Worm (Caenorhabditis elegans) whole organism, mixed stage, embryonic: ENCODE data around the gene Y37A1A.2.

Source experiments
- M03D4.4 ChIP-seq: sonication (generic microtip); optimal IDR thresholded peaks from 2 replicates; lab custom pipeline; 2017; ENCODE audit warnings: mild to moderate bottlenecking, missing genetic modification characterization, missing compliant biosample characterization
- ces-1 ChIP-seq: fragments of 150-350 bp; optimal IDR thresholded peaks from 2 replicates; lab custom pipeline; 2014; ENCODE audit warnings: missing biosample characterization, missing genetic modification reagents, missing genetic modification characterization
- flh-1 ChIP-seq: fragments of 200-800 bp; sonication (Bioruptor generic); optimal IDR thresholded peaks from 2 replicates; lab custom pipeline; 2018; ENCODE audit warnings: mild to moderate bottlenecking, missing genetic modification characterization, moderate library complexity, missing compliant biosample characterization
- hlh-1 ChIP-seq: fragments of 150-350 bp; optimal IDR thresholded peaks from 2 replicates; lab custom pipeline; 2014; ENCODE audit warnings: missing biosample characterization, missing genetic modification reagents, missing genetic modification characterization
- pha-4 ChIP-seq: fragments of 150-350 bp; optimal IDR thresholded peaks from 2 replicates; lab custom pipeline; 2018; ENCODE audit warnings: missing biosample characterization, missing genetic modification reagents, missing genetic modification characterization
- tbx-8 ChIP-seq: fragments of 200-800 bp; sonication (Bioruptor generic); optimal IDR thresholded peaks from 2 replicates; lab custom pipeline; 2018; ENCODE audit warnings: mild to moderate bottlenecking, missing genetic modification characterization, moderate library complexity, missing compliant biosample characterization
- ztf-11 ChIP-seq: fragments of 150-350 bp; optimal IDR thresholded peaks from 2 replicates; lab custom pipeline; 2014; ENCODE audit warnings: missing biosample characterization, missing genetic modification characterization

- TF ChIP-seq M03D4.4 (tag; lab: Kevin White, UChicago) (no peak), tbx-8 (GFP tag; lab: Kevin White, UChicago) (no peak), ztf-11 (tag; lab: Kevin White, UChicago) (no peak), flh-1 (GFP tag; lab: Kevin White, UChicago) (no peak), pha-4 (no peak), hlh-1 (tag; lab: Kevin White, UChicago) (no peak), ces-1 (GFP tag; lab: Kevin White, UChicago) (no peak)
Measured at ce11 chrIV:13870085-13870484, 42.7 kb downstream of the Y37A1A.2 start.
